Fruit fly (Drosophila melanogaster) whole organism, adult: ENCODE data around the gene CG43169.

Experiments
- CG11617 ChIP-seq: fragments of 200-800 bp; sonication (Bioruptor generic); optimal IDR thresholded peaks from 2 replicates; lab custom pipeline; 2017; ENCODE audit warnings: mild to moderate bottlenecking, missing biosample characterization, missing genetic modification reagents, missing genetic modification characterization
- CG12768 ChIP-seq: fragments of 200-800 bp; sonication (Bioruptor generic); optimal IDR thresholded peaks from 2 replicates; lab custom pipeline; 2017; ENCODE audit warnings: missing biosample characterization, missing genetic modification characterization, mild to moderate bottlenecking, moderate library complexity, missing genetic modification reagents
- CG7045 ChIP-seq: fragments of 200-800 bp; sonication (Bioruptor generic); optimal IDR thresholded peaks from 2 replicates; lab custom pipeline; 2017; ENCODE audit warnings: missing biosample characterization, mild to moderate bottlenecking, missing genetic modification characterization
- CG7101 ChIP-seq: fragments of 200-800 bp; sonication (Bioruptor generic); optimal IDR thresholded peaks from 2 replicates; lab custom pipeline; 2018; ENCODE audit warnings: missing biosample characterization, mild to moderate bottlenecking, missing genetic modification characterization, moderate library complexity
- Clk ChIP-seq: fragments of 200-800 bp; sonication (Bioruptor generic); optimal IDR thresholded peaks from 2 replicates; lab custom pipeline; 2017; ENCODE audit warnings: missing biosample characterization, missing genetic modification characterization
- Hr96 ChIP-seq: fragments of 200-800 bp; sonication (Bioruptor generic); optimal IDR thresholded peaks from 2 replicates; lab custom pipeline; 2016; ENCODE audit warnings: missing biosample characterization, missing genetic modification characterization
- bab1 ChIP-seq: fragments of 200-800 bp; sonication (Bioruptor generic); optimal IDR thresholded peaks from 3 replicates; lab custom pipeline; 2019; ENCODE audit warnings: missing biosample characterization, mild to moderate bottlenecking, missing genetic modification characterization, moderate library complexity
- cic ChIP-seq: fragments of 200-800 bp; sonication (Bioruptor generic); optimal IDR thresholded peaks from 2 replicates; lab custom pipeline; 2017; ENCODE audit warnings: missing biosample characterization, mild to moderate bottlenecking, missing genetic modification characterization, moderate library complexity
- tj ChIP-seq: fragments of 200-800 bp; sonication (Bioruptor generic); optimal IDR thresholded peaks from 3 replicates; lab custom pipeline; 2017; ENCODE audit warnings: missing biosample characterization, mild to moderate bottlenecking, missing genetic modification characterization, moderate library complexity

DNA sequence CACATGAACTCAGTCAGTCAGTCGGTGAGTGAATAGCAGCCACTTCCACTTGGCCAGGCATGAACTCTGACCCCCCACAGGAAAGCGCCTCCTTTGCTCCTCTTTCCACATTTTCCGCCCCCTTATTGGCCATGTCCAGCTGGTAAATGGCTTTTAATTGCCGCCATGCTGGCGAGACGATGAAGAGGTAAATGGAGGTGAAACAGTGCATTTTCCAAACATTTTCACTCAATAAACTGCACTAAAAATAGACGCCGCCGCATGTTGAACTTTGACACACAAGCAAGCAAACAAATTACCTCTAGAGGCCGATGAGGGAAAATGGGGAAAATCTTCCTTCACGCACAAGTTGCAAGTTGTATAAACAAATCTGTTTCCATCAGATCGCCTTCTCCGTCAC is 38.6 kb downstream of the CG43169 start:
- TF ChIP-seq tj (GFP tag; lab: Kevin White, UChicago) (no peak), CG12768 (GFP tag; lab: Kevin White, UChicago) (no peak), bab1 (GFP tag; lab: Kevin White, UChicago) (no peak), CG7101 (tag; lab: Kevin White, UChicago) (no peak), Clk (GFP tag; lab: Kevin White, UChicago) (no peak), CG11617 (GFP tag; lab: Kevin White, UChicago) (no peak), cic (GFP tag; lab: Kevin White, UChicago) (no peak), CG7045 (GFP tag; lab: Kevin White, UChicago) (no peak), Hr96 (no peak)
